Worm (Caenorhabditis elegans): Measurements from ENCODE around the gene mbr-1.

mbr-1 gene

ce11 chrX:10721954-10722353, at the start of gene mbr-1:
Gene mbr-1 (minus strand): TSS chrX:10722054.
- no peak for TF ChIP-seq snpc-4 (tag; optimal IDR thresholded peaks at IDR 0.05)
- peak; percentile 57 for TF ChIP-seq aha-1 (tag)

- no peak for TF ChIP-seq aly-2 (tag; optimal IDR thresholded peaks at IDR 0.05)
- TF ChIP-seq hlh-11 (tag; optimal IDR thresholded peaks at IDR 0.05): peak; percentile 98
- TF ChIP-seq T20F7.1 (GFP tag; optimal IDR thresholded peaks at IDR 0.05): peak; percentile 46
- TF ChIP-seq nhr-6 (tag; optimal IDR thresholded peaks at IDR 0.05): no peak
- peak; percentile 92 for TF ChIP-seq nhr-11 (tag; optimal IDR thresholded peaks at IDR 0.05)
- peak; percentile 84 for TF ChIP-seq mxl-2 (GFP tag; conservative IDR thresholded peaks at IDR 0.05)
- 0 out of 2 replicates have a peak, but pooled peaks have one; percentile 10 for TF ChIP-seq lin-38 (GFP tag; IDR thresholded peaks at IDR 0.05)
- TF ChIP-seq zip-2 (tag; optimal IDR thresholded peaks at IDR 0.05): peak; percentile 48
- TF ChIP-seq unc-130 (GFP tag; optimal IDR thresholded peaks at IDR 0.05): no peak
- peak; percentile 93 for TF ChIP-seq dmd-6 (GFP tag; IDR thresholded peaks at IDR 0.05)
- no peak for TF ChIP-seq vab-7 (GFP tag; IDR thresholded peaks at IDR 0.05)
- TF ChIP-seq ztf-11 (tag; optimal IDR thresholded peaks at IDR 0.05): no peak
- TF ChIP-seq pqm-1 (tag; optimal IDR thresholded peaks at IDR 0.05): no peak
- no peak for TF ChIP-seq daf-19 (GFP tag; conservative IDR thresholded peaks at IDR 0.05)
- no peak for TF ChIP-seq zfp-3 (GFP tag; conservative IDR thresholded peaks at IDR 0.05)
- no peak for TF ChIP-seq daf-8 (GFP tag; IDR thresholded peaks at IDR 0.05)
- TF ChIP-seq aha-1 (tag): peak; percentile 97
- peak; percentile 29 for TF ChIP-seq nhr-102 (tag; optimal IDR thresholded peaks at IDR 0.05)
- peak; percentile 71 for TF ChIP-seq lin-39 (tag; optimal IDR thresholded peaks at IDR 0.05)
- TF ChIP-seq nhr-28 (tag; optimal IDR thresholded peaks at IDR 0.05): peak; percentile 89
- TF ChIP-seq ceh-44 (GFP tag; IDR thresholded peaks at IDR 0.05): no peak
- peak; percentile 92 for TF ChIP-seq ceh-20 (GFP tag; IDR thresholded peaks at IDR 0.05)
- no peak for TF ChIP-seq tag-97 (GFP tag; IDR thresholded peaks at IDR 0.05)
- peak; percentile 64; the same call in 1 of the 2 replicates for TF ChIP-seq hmg-1.1 (GFP tag; IDR thresholded peaks at IDR 0.05)
- TF ChIP-seq php-3 (GFP tag; IDR thresholded peaks at IDR 0.05): no peak
- 0 out of 2 replicates have a peak, but pooled peaks have one; percentile 41 for TF ChIP-seq madf-9 (GFP tag; conservative IDR thresholded peaks at IDR 0.05)
- peak; percentile 93 for TF ChIP-seq nhr-48 (tag; optimal IDR thresholded peaks at IDR 0.05)
- no peak for TF ChIP-seq nhr-25 (tag; optimal IDR thresholded peaks at IDR 0.05; ENCODE audit: borderline replicate concordance, insufficient read depth)
- TF ChIP-seq dve-1 (tag; optimal IDR thresholded peaks at IDR 0.05; ENCODE audit: insufficient read depth): peak; percentile 91
- 0 out of 2 replicates have a peak, but pooled peaks have one; percentile 45 for TF ChIP-seq lin-29 (GFP tag; IDR thresholded peaks at IDR 0.05)
- no peak for TF ChIP-seq ceh-28 (tag; optimal IDR thresholded peaks at IDR 0.05)
- TF ChIP-seq jun-1 (tag; optimal IDR thresholded peaks at IDR 0.05): no peak
- peak; percentile 72 for TF ChIP-seq nhr-76 (tag; optimal IDR thresholded peaks at IDR 0.05)
- peak; percentile 86 for TF ChIP-seq rbr-2 (tag; optimal IDR thresholded peaks at IDR 0.05)
- no peak for TF ChIP-seq ceh-32 (tag; optimal IDR thresholded peaks at IDR 0.05; ENCODE audit: poor library complexity)
- TF ChIP-seq dpl-1 (GFP tag; optimal IDR thresholded peaks at IDR 0.05): peak; percentile 28
- TF ChIP-seq spr-1 (tag; optimal IDR thresholded peaks at IDR 0.05): peak; percentile 50
- TF ChIP-seq ces-1 (GFP tag; optimal IDR thresholded peaks at IDR 0.05): peak; percentile 56
- peak in 1 of 2 experiments; percentile 97 for TF ChIP-seq daf-16 (GFP tag; optimal IDR thresholded peaks at IDR 0.05)
- peak; percentile 85 for TF ChIP-seq daf-16 (tag; optimal IDR thresholded peaks at IDR 0.05)
- TF ChIP-seq arid-1 (GFP tag; conservative IDR thresholded peaks at IDR 0.05): no peak
- no peak for TF ChIP-seq unc-39 (tag; optimal IDR thresholded peaks at IDR 0.05)
- no peak for TF ChIP-seq dmd-9 (GFP tag; IDR thresholded peaks at IDR 0.05)
- TF ChIP-seq Y5F2A.4 (GFP tag; optimal IDR thresholded peaks at IDR 0.05): no peak
- TF ChIP-seq lin-1 (GFP tag; IDR thresholded peaks at IDR 0.05): peak; percentile 71; the same call in 1 of the 2 replicates
- peak; percentile 82 for TF ChIP-seq nhr-77 (tag; optimal IDR thresholded peaks at IDR 0.05)
- peak; percentile 67 for TF ChIP-seq cey-2 (tag; optimal IDR thresholded peaks at IDR 0.05; ENCODE audit: borderline replicate concordance, insufficient read depth)
- no peak for TF ChIP-seq dmd-8 (GFP tag; IDR thresholded peaks at IDR 0.05)
Observed at ce11 chrX:10770988-10771496, 49.2 kb upstream of the mbr-1 start.

Measured in whole organism, L4 larva.